Worm (Caenorhabditis elegans): ENCODE data around the gene str-114.

Gene str-114

DNA sequence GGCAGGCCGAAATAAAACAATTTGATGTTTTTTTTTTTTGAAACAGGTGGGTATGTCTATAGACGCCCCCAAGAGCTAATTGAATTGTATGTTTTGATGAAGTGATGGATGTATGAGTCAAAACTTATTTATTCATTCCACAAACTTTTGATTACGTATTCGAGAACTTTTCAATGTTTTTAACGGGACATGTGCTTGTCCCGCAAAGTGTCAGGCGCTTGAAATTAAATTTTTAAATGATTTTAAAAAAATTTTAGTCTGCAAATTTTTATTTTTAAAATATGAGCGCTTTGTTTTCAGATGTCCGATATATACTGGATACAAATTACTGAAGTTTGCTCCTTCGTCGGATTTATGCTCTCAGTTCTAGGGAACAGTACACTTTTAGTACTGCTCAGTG is at the start of gene str-114:
str-114 (plus strand) TSS at position 301 of the 400 bp plus-strand sequence.
- no peak for TF ChIP-seq tbx-2 (tag; optimal IDR thresholded peaks at IDR 0.05)

DNA sequence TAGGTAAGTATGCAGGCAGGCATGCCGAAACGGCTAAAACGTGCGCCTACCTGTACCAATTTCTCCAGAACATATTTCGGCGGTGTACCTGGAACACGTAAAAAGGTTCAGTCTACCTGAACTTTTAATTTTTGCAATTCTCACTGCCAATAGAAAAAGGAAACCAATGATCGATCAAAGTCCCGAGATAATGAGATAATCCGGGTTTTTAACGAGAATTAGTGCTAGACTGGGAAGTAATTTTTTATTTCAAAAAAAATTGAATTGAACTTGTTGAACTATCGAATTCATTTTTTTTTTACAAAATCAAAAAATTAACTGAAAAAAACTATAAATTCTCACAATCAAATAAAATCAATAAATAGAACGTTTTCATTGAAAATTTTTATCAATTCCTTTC is 49.0 kb upstream of the str-114 start, which contains the start of gene T22F3.7:
T22F3.7 (minus strand) TSS at position 101 of the 400 bp plus-strand sequence.
- TF ChIP-seq nhr-23 (tag; optimal IDR thresholded peaks at IDR 0.05) = no peak
- no peak for TF ChIP-seq ztf-11 (tag; optimal IDR thresholded peaks at IDR 0.05)
- no peak for TF ChIP-seq lsy-12 (tag; optimal IDR thresholded peaks at IDR 0.05)
- no peak for TF ChIP-seq unc-39 (tag; optimal IDR thresholded peaks at IDR 0.05)
- TF ChIP-seq pha-4 (tag; optimal IDR thresholded peaks at IDR 0.05) = no peak
- TF ChIP-seq nhr-76 (tag; optimal IDR thresholded peaks at IDR 0.05) = no peak
- TF ChIP-seq snpc-4 (tag; optimal IDR thresholded peaks at IDR 0.05) = no peak
- TF ChIP-seq unc-62 (GFP tag; optimal IDR thresholded peaks at IDR 0.05) = no peak
- no peak for TF ChIP-seq nfya-1 (tag; optimal IDR thresholded peaks at IDR 0.05; ENCODE audit: insufficient read depth)
- no peak for TF ChIP-seq ceh-9 (tag; optimal IDR thresholded peaks at IDR 0.05)

DNA sequence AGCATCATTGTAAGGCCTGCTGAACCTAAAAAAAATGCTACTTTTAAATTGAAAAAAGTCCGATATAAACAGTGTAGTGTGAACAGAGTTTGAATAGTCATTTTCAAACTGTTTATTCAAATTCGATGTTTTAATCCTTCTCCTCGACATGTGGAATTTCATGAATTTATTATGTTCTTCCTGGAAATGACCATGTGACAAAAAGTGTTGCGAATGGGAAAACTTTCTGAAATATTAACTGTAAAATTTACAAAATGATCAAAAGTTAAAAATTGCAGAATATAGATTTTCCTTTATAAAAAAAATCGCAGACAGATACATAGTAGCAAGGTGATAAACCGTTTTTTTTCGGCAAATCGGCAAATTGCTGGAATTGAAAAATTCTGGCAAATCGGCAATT is 44.2 kb upstream of the str-114 start, which contains the start of gene T22F3.8:
T22F3.8 (minus strand) TSS at position 101 of the 400 bp plus-strand sequence.
- TF ChIP-seq ama-1 (optimal IDR thresholded peaks at IDR 0.05) = no peak
- no peak for TF ChIP-seq nhr-25 (tag; optimal IDR thresholded peaks at IDR 0.05)
- no peak for TF ChIP-seq nhr-67 (tag; optimal IDR thresholded peaks at IDR 0.05)
- TF ChIP-seq R02D3.7 (tag; optimal IDR thresholded peaks at IDR 0.05) = no peak
- no peak for TF ChIP-seq tbx-2 (tag; optimal IDR thresholded peaks at IDR 0.05)
- no peak for TF ChIP-seq fkh-10 (GFP tag; optimal IDR thresholded peaks at IDR 0.05)
- TF ChIP-seq nfya-1 (tag; optimal IDR thresholded peaks at IDR 0.05; ENCODE audit: insufficient read depth) = no peak
- TF ChIP-seq ceh-82 (tag; optimal IDR thresholded peaks at IDR 0.05) = no peak
- no peak for TF ChIP-seq elt-1 (tag; optimal IDR thresholded peaks at IDR 0.05)
- TF ChIP-seq lsy-12 (tag; optimal IDR thresholded peaks at IDR 0.05) = no peak
- no peak for TF ChIP-seq nhr-43 (tag; optimal IDR thresholded peaks at IDR 0.05; ENCODE audit: poor library complexity, severe bottlenecking)
- no peak for TF ChIP-seq elt-3 (tag; optimal IDR thresholded peaks at IDR 0.05)
- TF ChIP-seq lin-15B (tag; optimal IDR thresholded peaks at IDR 0.05) = no peak
- TF ChIP-seq elt-2 (tag; optimal IDR thresholded peaks at IDR 0.05) = no peak
- no peak for TF ChIP-seq egl-5 (tag; optimal IDR thresholded peaks at IDR 0.05)
- no peak for TF ChIP-seq unc-62 (GFP tag; optimal IDR thresholded peaks at IDR 0.05)
- no peak for TF ChIP-seq aly-2 (tag; optimal IDR thresholded peaks at IDR 0.05)

DNA sequence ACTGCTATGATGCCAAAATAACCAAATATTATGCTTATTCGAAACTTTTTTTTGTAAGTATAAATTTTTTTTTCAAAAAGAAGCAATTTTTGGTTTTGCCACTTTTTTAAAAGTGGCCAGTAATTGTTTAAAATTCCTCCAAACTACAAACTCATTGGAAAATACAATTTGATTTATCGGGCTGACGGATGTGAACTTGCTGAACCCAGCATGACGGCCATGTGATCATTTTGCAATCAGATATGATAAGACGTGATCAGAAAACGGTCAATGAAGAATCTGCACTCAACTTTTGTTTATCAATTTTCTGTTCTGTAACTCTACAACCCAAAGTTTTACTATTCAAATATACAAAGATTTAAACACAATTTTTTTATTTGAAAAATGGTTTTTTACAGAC is 43.2 kb upstream of the str-114 start:
- TF ChIP-seq eor-1 (tag; optimal IDR thresholded peaks at IDR 0.05) = no peak
- no peak for TF ChIP-seq lin-15B (tag; optimal IDR thresholded peaks at IDR 0.05)
- TF ChIP-seq nhr-12 (tag; optimal IDR thresholded peaks at IDR 0.05) = no peak
- no peak for TF ChIP-seq tbx-2 (tag; optimal IDR thresholded peaks at IDR 0.05)
- TF ChIP-seq egl-27 (tag; optimal IDR thresholded peaks at IDR 0.05) = no peak
- no peak for TF ChIP-seq nhr-76 (tag; optimal IDR thresholded peaks at IDR 0.05)
- TF ChIP-seq mdl-1 (tag; optimal IDR thresholded peaks at IDR 0.05) = no peak
- TF ChIP-seq R02D3.7 (tag; optimal IDR thresholded peaks at IDR 0.05) = no peak
- TF ChIP-seq sea-2 (GFP tag; optimal IDR thresholded peaks at IDR 0.05) = no peak
- TF ChIP-seq nhr-67 (tag; optimal IDR thresholded peaks at IDR 0.05) = no peak
- TF ChIP-seq aly-2 (tag; optimal IDR thresholded peaks at IDR 0.05) = no peak
- TF ChIP-seq daf-12 (tag; optimal IDR thresholded peaks at IDR 0.05) = no peak

DNA sequence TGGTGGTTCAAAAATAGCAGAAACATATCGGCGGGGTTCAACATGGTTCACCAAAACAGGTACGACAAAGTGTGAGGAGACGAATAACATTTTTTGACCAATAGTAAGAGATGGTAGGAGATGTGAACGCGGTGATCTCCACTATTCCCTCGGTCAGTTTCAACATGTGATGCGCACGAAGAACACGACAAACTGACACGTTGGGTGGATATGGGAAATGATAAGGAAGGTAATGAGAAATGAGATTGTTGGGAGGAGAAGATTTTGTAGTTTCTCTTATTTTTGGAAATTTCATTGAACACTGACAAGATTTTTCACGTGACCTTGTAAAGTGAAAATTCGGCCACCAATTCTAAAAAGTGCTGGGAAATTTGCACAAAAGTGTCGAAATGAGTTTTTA is 38.9 kb upstream of the str-114 start:
- TF ChIP-seq egl-5 (tag; optimal IDR thresholded peaks at IDR 0.05) = no peak
- TF ChIP-seq nhr-43 (tag; optimal IDR thresholded peaks at IDR 0.05; ENCODE audit: poor library complexity, severe bottlenecking) = peak; percentile 47
- no peak for TF ChIP-seq nhr-12 (tag; optimal IDR thresholded peaks at IDR 0.05)
- TF ChIP-seq ceh-9 (tag; optimal IDR thresholded peaks at IDR 0.05) = no peak
- TF ChIP-seq aly-2 (tag; optimal IDR thresholded peaks at IDR 0.05) = no peak
- no peak for TF ChIP-seq ztf-4 (tag; optimal IDR thresholded peaks at IDR 0.05)
- no peak for TF ChIP-seq snpc-4 (tag; optimal IDR thresholded peaks at IDR 0.05)
- no peak for TF ChIP-seq fkh-2 (tag; optimal IDR thresholded peaks at IDR 0.05)
- no peak for TF ChIP-seq nhr-25 (tag; optimal IDR thresholded peaks at IDR 0.05)
- peak; percentile 26 for TF ChIP-seq nhr-23 (tag; optimal IDR thresholded peaks at IDR 0.05)

DNA sequence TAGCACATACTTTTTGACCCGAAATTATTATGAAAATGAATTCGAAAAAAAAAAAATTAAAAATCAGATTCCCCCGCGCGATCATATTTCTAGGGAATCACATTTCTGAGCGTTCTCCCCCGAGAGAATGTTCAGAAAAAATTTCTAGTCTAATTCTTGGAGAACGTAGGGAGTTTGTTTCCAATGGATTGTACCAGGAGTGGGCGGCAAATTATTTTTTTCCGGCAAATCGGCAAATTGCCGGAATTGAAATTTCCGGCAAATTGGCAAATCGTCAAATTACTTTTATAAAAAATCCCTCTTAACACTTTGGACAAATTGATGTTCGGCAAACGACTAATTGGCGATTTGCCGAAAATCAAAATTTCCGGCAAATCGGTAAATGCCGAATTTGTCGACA is 37.9 kb upstream of the str-114 start, which contains the start of gene T22F3.10:
T22F3.10 (minus strand) TSS at position 101 of the 400 bp plus-strand sequence.
- no peak for TF ChIP-seq elt-3 (tag; optimal IDR thresholded peaks at IDR 0.05)
- no peak for TF ChIP-seq nhr-77 (tag; optimal IDR thresholded peaks at IDR 0.05)
- no peak for TF ChIP-seq snpc-4 (tag; optimal IDR thresholded peaks at IDR 0.05)
- TF ChIP-seq ZK546.5 (tag; optimal IDR thresholded peaks at IDR 0.05) = no peak
- TF ChIP-seq elt-1 (tag; optimal IDR thresholded peaks at IDR 0.05) = no peak
- TF ChIP-seq fos-1 (tag; optimal IDR thresholded peaks at IDR 0.05) = no peak
- TF ChIP-seq tbx-2 (tag; optimal IDR thresholded peaks at IDR 0.05) = no peak

Measured in whole organism, L3 larva.